Fruit fly (Drosophila melanogaster) S2 (cell line): ENCODE data around the gene RpS21.

Source experiments
- CG8478 ChIP-seq: fragments of >200 bp; optimal IDR thresholded peaks from 2 replicates; lab custom pipeline; 2018
- CTCF ChIP-seq, 2 experiments: fragments of >200 bp; optimal IDR thresholded peaks; 2 replicates each; lab custom pipeline; 2018

The RpS21 gene

dm6 chr2L:2844413-2844812 lies 11.5 kb upstream of the RpS21 start, which contains the start of gene CG18558:
Gene CG18558 (minus strand): TSS chr2L:2844513.
- no peak for TF ChIP-seq CTCF (optimal IDR thresholded peaks at IDR 0.05; lab: Kevin White, UChicago)
- TF ChIP-seq CG8478 (lab: Kevin White, UChicago): no peak

dm6 chr2L:2845634-2846033 lies 10.2 kb upstream of the RpS21 start, which contains the start of gene CG18557:
Gene CG18557 (minus strand): TSS chr2L:2845734.
- TF ChIP-seq CG8478 (lab: Kevin White, UChicago) (no peak), CTCF (optimal IDR thresholded peaks at IDR 0.05; lab: Kevin White, UChicago) (no peak)

dm6 chr2L:2847112-2847682 lies 8.7 kb upstream of the RpS21 start, which contains the start of the genes CG3117 and CG2983:
Gene CG3117 (minus strand): TSS chr2L:2847212.
Gene CG2983 (plus strand): TSS chr2L:2847632.
- TF ChIP-seq CTCF (optimal IDR thresholded peaks at IDR 0.05; lab: Kevin White, UChicago) (no peak), CG8478 (lab: Kevin White, UChicago) (no peak)

- TF ChIP-seq CTCF (optimal IDR thresholded peaks at IDR 0.05; lab: Kevin White, UChicago) (no peak), CG8478 (lab: Kevin White, UChicago) (no peak)
Measured at dm6 chr2L:2851589-2851988, 4.3 kb upstream of the RpS21 start.

- TF ChIP-seq CTCF (optimal IDR thresholded peaks at IDR 0.05; lab: Kevin White, UChicago): peak in 1 of 2 experiments; percentile 57
- no peak for TF ChIP-seq CG8478 (lab: Kevin White, UChicago)
Measured at dm6 chr2L:2855204-2855768, 584 bp upstream of the RpS21 start.

- peak; percentile 7 to 57 for TF ChIP-seq CTCF (optimal IDR thresholded peaks at IDR 0.05; lab: Kevin White, UChicago)
- TF ChIP-seq CG8478 (lab: Kevin White, UChicago): no peak
Measured at dm6 chr2L:2856960-2857584, 1.2 kb downstream of the RpS21 start, which contains the start of gene CG2991. Gene CG2991 (plus strand): TSS chr2L:2857164.

dm6 chr2L:2857862-2858734 lies 2.2 kb downstream of the RpS21 start:
- no peak for TF ChIP-seq CTCF (optimal IDR thresholded peaks at IDR 0.05; lab: Kevin White, UChicago)
- TF ChIP-seq CG8478 (lab: Kevin White, UChicago): no peak

dm6 chr2L:2861140-2861884 lies 5.4 kb downstream of the RpS21 start:
- no peak for TF ChIP-seq CTCF (optimal IDR thresholded peaks at IDR 0.05; lab: Kevin White, UChicago)
- no peak for TF ChIP-seq CG8478 (lab: Kevin White, UChicago)

- TF ChIP-seq CTCF (optimal IDR thresholded peaks at IDR 0.05; lab: Kevin White, UChicago) (no peak), CG8478 (lab: Kevin White, UChicago) (no peak)
Measured at dm6 chr2L:2861885-2862620, 6.2 kb downstream of the RpS21 start.

- TF ChIP-seq CTCF (optimal IDR thresholded peaks at IDR 0.05; lab: Kevin White, UChicago): no peak
- no peak for TF ChIP-seq CG8478 (lab: Kevin White, UChicago)
Measured at dm6 chr2L:2862621-2862962, 6.7 kb downstream of the RpS21 start.

- TF ChIP-seq CG8478 (lab: Kevin White, UChicago) (no peak), CTCF (optimal IDR thresholded peaks at IDR 0.05; lab: Kevin White, UChicago) (no peak)
Measured at dm6 chr2L:2864601-2865000, 8.7 kb downstream of the RpS21 start.

- TF ChIP-seq CTCF (optimal IDR thresholded peaks at IDR 0.05; lab: Kevin White, UChicago): no peak
- no peak for TF ChIP-seq CG8478 (lab: Kevin White, UChicago)
Measured at dm6 chr2L:2865560-2866309, 9.9 kb downstream of the RpS21 start.
